Worm (Caenorhabditis elegans) whole organism, young adult: Measurements from ENCODE around the gene fis-2.

Experiments
- Y56A3A.18 ChIP-seq: fragments of 200-800 bp; sonication (Bioruptor generic); IDR thresholded peaks from 2 replicates; pipeline ENCODE4 v1.3.6; 2022; ENCODE audit warnings: missing genetic modification reagents, missing genetic modification characterization, missing compliant biosample characterization
- ceh-40 ChIP-seq: fragments of 200-800 bp; sonication (Bioruptor generic); IDR thresholded peaks from 2 replicates; pipeline ENCODE4 v1.3.6; 2022; ENCODE audit warnings: missing genetic modification characterization, missing compliant biosample characterization
- dpl-1 ChIP-seq: fragments of 150-350 bp; optimal IDR thresholded peaks from 2 replicates; lab custom pipeline; 2014; ENCODE audit warnings: missing biosample characterization, missing genetic modification reagents, missing genetic modification characterization
- hmg-1.2 ChIP-seq: fragments of 200-800 bp; sonication (Bioruptor generic); IDR thresholded peaks from 2 replicates; pipeline ENCODE4 v1.3.6; 2022; ENCODE audit warnings: missing genetic modification reagents, missing genetic modification characterization, missing compliant biosample characterization
- let-607 ChIP-seq, 2 experiments: fragments of 200-800 bp in 1 of 2; sonication (Bioruptor generic) in 1 of 2; sonication (generic microtip) in 1 of 2; optimal IDR thresholded peaks; 2 replicates each; lab custom pipeline; 2016 to 2018; ENCODE audit warnings: mild to moderate bottlenecking in 2 of 2, missing compliant biosample characterization in 2 of 2, missing genetic modification characterization in 2 of 2, moderate library complexity in 2 of 2, missing genotype in 1 of 2
- madf-8 ChIP-seq: fragments of 200-800 bp; sonication (Bioruptor generic); conservative IDR thresholded peaks from 2 replicates; pipeline ENCODE4 v1.3.6; 2022; ENCODE audit warnings: missing genetic modification reagents, missing genetic modification characterization, missing compliant biosample characterization
- mel-28 ChIP-seq: sonication (generic microtip); optimal IDR thresholded peaks from 2 replicates; lab custom pipeline; 2016; ENCODE audit warnings: borderline replicate concordance, mild to moderate bottlenecking, missing genetic modification characterization, missing compliant biosample characterization
- pbrm-1 ChIP-seq: fragments of 200-800 bp; sonication (Bioruptor generic); IDR thresholded peaks from 2 replicates; pipeline ENCODE4 v1.3.6; 2022; ENCODE audit warnings: missing genetic modification reagents, missing genetic modification characterization, missing compliant biosample characterization
- pha-4 ChIP-seq: fragments of 150-350 bp; sonication (generic microtip); optimal IDR thresholded peaks from 2 replicates; lab custom pipeline; 2014; ENCODE audit warnings: missing biosample characterization, missing genetic modification reagents, missing genetic modification characterization
- unc-130 ChIP-seq: sonication (generic microtip); optimal IDR thresholded peaks from 2 replicates; lab custom pipeline; 2016; ENCODE audit warnings: missing genetic modification reagents, missing genetic modification characterization, missing compliant biosample characterization
- unc-62 ChIP-seq: fragments of 150-350 bp; optimal IDR thresholded peaks from 2 replicates; lab custom pipeline; 2014; ENCODE audit warnings: missing biosample characterization, missing genetic modification reagents, missing genetic modification characterization

ce11 chrX:8327800-8328199, 42.8 kb upstream of the fis-2 start, which contains the start of gene F55E10.4:
- TF ChIP-seq unc-62 (GFP tag; lab: Kevin White, UChicago) (no peak), mel-28 (tag; lab: Kevin White, UChicago) (no peak), dpl-1 (GFP tag; lab: Kevin White, UChicago) (no peak), madf-8 (GFP tag; lab: Robert Waterston, UW) (no peak), hmg-1.2 (GFP tag; lab: Robert Waterston, UW) (no peak), pbrm-1 (GFP tag; lab: Robert Waterston, UW) (no peak), pha-4 (tag; lab: Kevin White, UChicago) (no peak), ceh-40 (GFP tag; lab: Robert Waterston, UW) (no peak), unc-130 (GFP tag; lab: Kevin White, UChicago) (no peak), let-607 (tag; optimal IDR thresholded peaks at IDR 0.05; lab: Kevin White, UChicago) (no peak), Y56A3A.18 (no peak)
